Worm (Caenorhabditis elegans) whole organism, L3 larva: ENCODE results near the gene T07A5.7.

Experiments
- ZK546.5 ChIP-seq: sonication (generic microtip); optimal IDR thresholded peaks from 2 replicates; lab custom pipeline; 2017; ENCODE audit warnings: missing biosample characterization, missing genetic modification characterization
- ama-1 ChIP-seq: fragments of 150-350 bp; optimal IDR thresholded peaks from 2 replicates; lab custom pipeline; 2018
- ceh-28 ChIP-seq: fragments of 150-350 bp; optimal IDR thresholded peaks from 2 replicates; lab custom pipeline; 2014; ENCODE audit warnings: missing biosample characterization, missing genetic modification reagents, missing genetic modification characterization
- egl-5 ChIP-seq: fragments of 150-350 bp; optimal IDR thresholded peaks from 2 replicates; lab custom pipeline; 2017; ENCODE audit warnings: missing biosample characterization, missing genetic modification reagents, missing genetic modification characterization, inconsistent platforms
- elt-2 ChIP-seq: sonication (generic microtip); optimal IDR thresholded peaks from 2 replicates; lab custom pipeline; 2016; ENCODE audit warnings: missing genetic modification reagents, mild to moderate bottlenecking, missing genetic modification characterization, missing compliant biosample characterization
- fkh-10 ChIP-seq: sonication (generic microtip); optimal IDR thresholded peaks from 2 replicates; lab custom pipeline; 2017; ENCODE audit warnings: missing biosample characterization, missing genetic modification reagents, missing genetic modification characterization
- hmg-11 ChIP-seq: sonication (generic microtip); optimal IDR thresholded peaks from 2 replicates; lab custom pipeline; 2016; ENCODE audit warnings: missing genetic modification characterization, missing compliant biosample characterization
- jun-1 ChIP-seq: fragments of 150-350 bp; optimal IDR thresholded peaks from 2 replicates; lab custom pipeline; 2014; ENCODE audit warnings: missing biosample characterization, missing genetic modification reagents, missing genetic modification characterization
- mdl-1 ChIP-seq: fragments of 150-350 bp; optimal IDR thresholded peaks from 2 replicates; lab custom pipeline; 2014; ENCODE audit warnings: missing biosample characterization, missing genetic modification characterization
- nhr-28 ChIP-seq: fragments of 150-350 bp; optimal IDR thresholded peaks from 2 replicates; lab custom pipeline; 2014; ENCODE audit warnings: missing biosample characterization, missing genetic modification characterization
- nhr-76 ChIP-seq: fragments of 150-350 bp; sonication (generic microtip); optimal IDR thresholded peaks from 5 replicates; lab custom pipeline; 2014; ENCODE audit warnings: missing biosample characterization, missing genetic modification characterization
- nhr-77 ChIP-seq: fragments of 150-350 bp; optimal IDR thresholded peaks from 2 replicates; lab custom pipeline; 2014; ENCODE audit warnings: missing biosample characterization, missing genetic modification characterization
- snpc-4 ChIP-seq: fragments of 150-350 bp; optimal IDR thresholded peaks from 2 replicates; lab custom pipeline; 2014; ENCODE audit warnings: missing biosample characterization, missing genetic modification characterization
- ztf-4 ChIP-seq: fragments of 150-350 bp; optimal IDR thresholded peaks from 2 replicates; lab custom pipeline; 2014; ENCODE audit warnings: missing biosample characterization, missing genetic modification characterization

Gene T07A5.7

ce11 chrIII:10261256-10261655 is 49.7 kb downstream of the T07A5.7 start:
- no peak for TF ChIP-seq nhr-28 (tag; lab: Kevin White, UChicago)
- TF ChIP-seq hmg-11 (tag; lab: Kevin White, UChicago): no peak
- TF ChIP-seq snpc-4 (tag; lab: Kevin White, UChicago): no peak
- TF ChIP-seq ztf-4: no peak
- TF ChIP-seq mdl-1 (tag; lab: Kevin White, UChicago): no peak
- no peak for TF ChIP-seq nhr-76
- TF ChIP-seq ZK546.5: no peak
- TF ChIP-seq fkh-10 (GFP tag; lab: Kevin White, UChicago): no peak
- no peak for TF ChIP-seq ama-1 (lab: Kevin White, UChicago)
- TF ChIP-seq egl-5 (tag; lab: Kevin White, UChicago): no peak
- no peak for TF ChIP-seq ceh-28 (tag; lab: Kevin White, UChicago)
- no peak for TF ChIP-seq jun-1 (tag; lab: Kevin White, UChicago)
- no peak for TF ChIP-seq elt-2 (tag; lab: Kevin White, UChicago)
- TF ChIP-seq, all 47 proteins: peak for 0

- TF ChIP-seq nhr-28 (tag; lab: Kevin White, UChicago): no peak
- no peak for TF ChIP-seq nhr-77 (tag; lab: Kevin White, UChicago)
- TF ChIP-seq, all 47 proteins: peak for 0
These were observed 52.3 kb downstream of the T07A5.7 start, which contains the start of gene rip-1 for ce11 chrIII:10258641-10259040. Gene rip-1 (minus strand): TSS chrIII:10258741.
